Fruit fly (Drosophila melanogaster) whole organism: ENCODE data around the gene CG42831.

Experiments used
- CG8478 ChIP-seq: fragments of >200 bp; optimal IDR thresholded peaks from 2 replicates; lab custom pipeline; 2018; ENCODE audit warnings: inconsistent platforms
- pan ChIP-seq: fragments of >200 bp; optimal IDR thresholded peaks from 2 replicates; lab custom pipeline; 2017
- psq ChIP-seq: fragments of >200 bp; optimal IDR thresholded peaks from 2 replicates; lab custom pipeline; 2017
- usp ChIP-seq: fragments of >200 bp; optimal IDR thresholded peaks from 2 replicates; lab custom pipeline; 2017; ENCODE audit warnings: missing biosample characterization, missing genetic modification characterization, mixed read lengths

DNA sequence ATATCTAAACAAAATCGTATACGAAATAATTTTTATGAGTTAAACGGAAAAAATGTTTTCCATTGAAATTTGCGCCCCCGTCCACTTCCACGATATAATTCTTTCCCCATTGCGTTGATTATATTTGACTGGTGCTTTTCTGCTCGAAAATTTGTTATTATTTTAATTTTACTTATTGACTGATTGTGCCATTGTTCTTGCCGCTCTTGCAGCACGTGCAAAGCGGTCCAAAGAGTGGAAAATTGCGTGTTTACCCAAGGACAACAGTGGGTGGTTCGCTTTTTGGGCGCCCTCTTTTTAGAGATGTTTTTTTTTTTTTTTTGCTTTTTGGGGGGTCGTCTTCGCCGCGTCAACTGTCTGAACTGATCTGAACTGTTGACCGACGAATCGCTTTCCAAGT lies 11.5 kb upstream of the CG42831 start:
- no peak for TF ChIP-seq pan (lab: Kevin White, UChicago)
- TF ChIP-seq psq (lab: Kevin White, UChicago) = no peak
- no peak for TF ChIP-seq CG8478
- no peak for TF ChIP-seq usp (GFP tag; lab: Kevin White, UChicago)
